Worm (Caenorhabditis elegans): Measurements from ENCODE around the gene ocr-4.

ocr-4 gene

ce11 chrIV:7328918-7329317 lies 3.7 kb downstream of the ocr-4 start, which contains the start of gene sqst-2:
Gene sqst-2, minus strand, starts transcription at chrIV:7328975.
- TF ChIP-seq ztf-4 (tag; optimal IDR thresholded peaks at IDR 0.05) = no peak
- no peak for TF ChIP-seq ceh-82 (tag; optimal IDR thresholded peaks at IDR 0.05)
- peak; percentile 89 for TF ChIP-seq fos-1 (tag; optimal IDR thresholded peaks at IDR 0.05)

DNA sequence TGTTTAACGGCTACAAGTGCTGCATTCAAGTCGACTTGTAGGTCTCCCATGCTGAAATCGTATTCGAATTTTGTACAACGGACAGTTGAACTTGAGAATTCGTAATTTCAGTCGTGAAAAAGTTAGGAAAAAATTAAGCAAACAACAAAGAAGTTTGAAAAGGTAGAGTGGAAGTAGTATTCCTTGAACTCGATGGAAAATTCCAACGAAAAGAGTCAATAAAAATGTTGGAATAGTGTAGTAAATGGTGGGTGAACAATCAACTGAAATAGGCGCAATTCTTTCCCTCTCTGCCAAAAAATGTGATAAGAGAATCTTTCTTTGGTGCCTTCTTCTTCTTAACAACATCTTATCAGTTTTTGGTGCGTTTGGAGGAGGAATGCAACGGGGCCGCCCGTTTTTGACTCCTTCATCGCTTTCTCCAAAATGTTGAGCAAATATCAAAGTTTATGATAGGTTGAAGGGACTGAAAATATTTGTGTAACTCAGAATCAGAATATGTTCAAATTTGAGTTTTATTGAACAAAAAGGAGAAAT lies 5.9 kb downstream of the ocr-4 start, which contains the start of gene ifo-1:
ifo-1 (minus strand) TSS at position 51 of the 537 bp plus-strand sequence.
- TF ChIP-seq ceh-16 (tag; optimal IDR thresholded peaks at IDR 0.05) (no peak), crh-2 (tag; optimal IDR thresholded peaks at IDR 0.05) (peak; percentile 62), fos-1 (tag; optimal IDR thresholded peaks at IDR 0.05) (peak; percentile 98), gmeb-1 (tag; optimal IDR thresholded peaks at IDR 0.05) (peak; percentile 35), sma-9 (GFP tag; optimal IDR thresholded peaks at IDR 0.05) (peak; percentile 29), sma-9 (tag; optimal IDR thresholded peaks at IDR 0.05) (no peak), aly-2 (tag; optimal IDR thresholded peaks at IDR 0.05) (no peak)

DNA sequence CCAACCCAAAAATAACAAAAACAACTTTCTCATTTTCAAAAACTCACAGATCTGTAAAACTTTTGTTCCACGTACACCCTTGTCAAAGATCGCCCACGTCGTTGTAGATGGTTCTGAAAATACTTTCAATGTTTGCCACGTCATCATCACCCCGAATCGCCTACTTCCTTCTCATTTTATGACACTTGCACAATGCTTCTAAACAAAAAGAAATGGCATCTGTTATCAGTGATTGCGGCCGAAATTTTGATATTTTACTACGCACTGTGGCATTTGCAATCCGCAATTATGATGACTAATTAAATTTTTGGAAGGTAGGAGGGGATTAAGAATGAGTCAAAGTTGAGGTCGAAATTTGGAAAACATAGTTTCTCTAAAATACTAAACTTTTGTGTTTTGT lies 6.9 kb downstream of the ocr-4 start:
- TF ChIP-seq nhr-23 (tag; optimal IDR thresholded peaks at IDR 0.05) = no peak
- TF ChIP-seq fos-1 (tag; optimal IDR thresholded peaks at IDR 0.05) = peak; percentile 96
- no peak for TF ChIP-seq alr-1 (tag; optimal IDR thresholded peaks at IDR 0.05)
- TF ChIP-seq dmd-4 (tag; optimal IDR thresholded peaks at IDR 0.05) = no peak
- no peak for TF ChIP-seq ztf-4 (tag; optimal IDR thresholded peaks at IDR 0.05)
- peak; percentile 76 for TF ChIP-seq crh-2 (tag; optimal IDR thresholded peaks at IDR 0.05)
- TF ChIP-seq ceh-16 (tag; optimal IDR thresholded peaks at IDR 0.05) = no peak
- no peak for TF ChIP-seq mbf-1 (tag; optimal IDR thresholded peaks at IDR 0.05)
- TF ChIP-seq unc-55 (GFP tag; optimal IDR thresholded peaks at IDR 0.05) = no peak
- TF ChIP-seq ceh-82 (tag; optimal IDR thresholded peaks at IDR 0.05) = no peak
- TF ChIP-seq nhr-21 (tag; optimal IDR thresholded peaks at IDR 0.05) = no peak
- no peak for TF ChIP-seq sma-3 (GFP tag; optimal IDR thresholded peaks at IDR 0.05)

DNA sequence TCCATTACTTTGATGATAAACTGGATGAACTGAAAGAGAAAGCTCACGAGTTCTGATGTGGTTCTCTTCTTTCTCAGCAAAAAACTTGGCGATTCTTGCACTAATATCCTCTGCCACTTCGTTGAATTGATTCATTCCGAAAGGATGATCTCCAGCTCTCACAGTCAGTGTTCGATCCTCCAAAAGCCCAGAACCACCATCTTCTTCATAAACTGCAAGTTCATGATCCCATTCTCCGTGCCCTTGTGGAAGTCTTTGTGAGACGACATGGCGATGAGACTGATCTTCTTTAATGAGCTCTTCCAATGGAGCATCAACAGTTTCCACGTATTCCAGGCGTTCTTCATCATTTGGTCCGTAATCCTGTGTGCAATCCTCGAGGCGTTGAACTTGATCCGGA lies 7.7 kb downstream of the ocr-4 start:
- no peak for TF ChIP-seq peb-1 (tag; optimal IDR thresholded peaks at IDR 0.05)
- no peak for TF ChIP-seq alr-1 (tag; optimal IDR thresholded peaks at IDR 0.05)
- no peak for TF ChIP-seq nhr-77 (tag; optimal IDR thresholded peaks at IDR 0.05)
- TF ChIP-seq lin-11 (tag; optimal IDR thresholded peaks at IDR 0.05) = no peak
- TF ChIP-seq sma-3 (GFP tag; optimal IDR thresholded peaks at IDR 0.05) = no peak
- TF ChIP-seq nhr-129 (tag; optimal IDR thresholded peaks at IDR 0.05) = no peak
- no peak for TF ChIP-seq nhr-21 (tag; optimal IDR thresholded peaks at IDR 0.05)
- TF ChIP-seq aly-2 (tag; optimal IDR thresholded peaks at IDR 0.05) = no peak
- no peak for TF ChIP-seq fos-1 (tag; optimal IDR thresholded peaks at IDR 0.05)
- no peak for TF ChIP-seq lin-39 (tag; optimal IDR thresholded peaks at IDR 0.05)
- no peak for TF ChIP-seq ceh-82 (tag; optimal IDR thresholded peaks at IDR 0.05)
- no peak for TF ChIP-seq skn-1 (tag; optimal IDR thresholded peaks at IDR 0.05)
- TF ChIP-seq R02D3.7 (tag; optimal IDR thresholded peaks at IDR 0.05) = no peak
- TF ChIP-seq nhr-6 (tag; optimal IDR thresholded peaks at IDR 0.05) = no peak
- TF ChIP-seq egl-27 (tag; optimal IDR thresholded peaks at IDR 0.05) = no peak
- TF ChIP-seq elt-3 (tag; optimal IDR thresholded peaks at IDR 0.05) = no peak
- no peak for TF ChIP-seq ama-1 (optimal IDR thresholded peaks at IDR 0.05)

- no peak for TF ChIP-seq snpc-4 (tag; optimal IDR thresholded peaks at IDR 0.05)
- no peak for TF ChIP-seq ceh-82 (tag; optimal IDR thresholded peaks at IDR 0.05)
- no peak for TF ChIP-seq aly-2 (tag; optimal IDR thresholded peaks at IDR 0.05)
- TF ChIP-seq sma-9 (GFP tag; optimal IDR thresholded peaks at IDR 0.05) = no peak
- no peak for TF ChIP-seq sma-9 (tag; optimal IDR thresholded peaks at IDR 0.05)
- TF ChIP-seq lin-39 (tag; optimal IDR thresholded peaks at IDR 0.05) = no peak
- no peak for TF ChIP-seq nhr-23 (tag; optimal IDR thresholded peaks at IDR 0.05)
- TF ChIP-seq nhr-77 (tag; optimal IDR thresholded peaks at IDR 0.05) = no peak
- no peak for TF ChIP-seq sma-3 (GFP tag; optimal IDR thresholded peaks at IDR 0.05)
Measured at ce11 chrIV:7323904-7324303, 8.7 kb downstream of the ocr-4 start.

DNA sequence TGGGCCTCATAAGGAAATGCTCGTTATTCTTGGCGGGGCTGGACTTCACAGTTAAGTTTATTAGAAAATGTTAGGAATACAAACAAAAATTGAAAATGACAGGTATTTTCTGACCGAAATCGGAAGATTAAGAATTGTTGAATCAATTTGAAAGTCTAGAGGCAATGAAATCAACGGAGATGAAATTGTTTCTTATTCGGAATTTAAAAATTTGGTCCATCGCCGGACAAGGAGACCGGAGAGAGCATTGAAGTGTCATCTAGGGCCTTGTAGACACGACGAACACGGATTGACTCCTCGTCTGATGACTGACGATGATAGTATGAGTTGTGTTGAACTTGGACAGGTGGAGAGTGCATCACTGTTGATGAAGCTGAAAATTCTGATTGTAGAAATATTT lies 11.9 kb downstream of the ocr-4 start:
- TF ChIP-seq skn-1 (tag; optimal IDR thresholded peaks at IDR 0.05) (no peak), sem-4 (tag; optimal IDR thresholded peaks at IDR 0.05) (no peak), blmp-1 (tag; optimal IDR thresholded peaks at IDR 0.05; ENCODE audit: insufficient read depth) (no peak)

Measured in whole organism, L2 larva.